Fruit fly (Drosophila melanogaster) whole organism, prepupa: ENCODE measurements around the gene CG42833.

Experiments used
- CG16779 ChIP-seq: fragments of 200-800 bp; sonication (Bioruptor generic); optimal IDR thresholded peaks from 3 replicates; lab custom pipeline; 2017; ENCODE audit warnings: missing biosample characterization, mild to moderate bottlenecking, missing genetic modification characterization
- CG34406 ChIP-seq: fragments of 200-800 bp; sonication (Bioruptor generic); optimal IDR thresholded peaks from 3 replicates; lab custom pipeline; 2016; ENCODE audit warnings: missing biosample characterization, missing genetic modification characterization
- CG6792 ChIP-seq: fragments of 200-800 bp; sonication (Bioruptor generic); optimal IDR thresholded peaks from 3 replicates; lab custom pipeline; 2016; ENCODE audit warnings: missing biosample characterization, missing genetic modification characterization
- CG8119 ChIP-seq: fragments of 200-800 bp; sonication (Bioruptor generic); IDR thresholded peaks from 3 replicates; pipeline ENCODE4 v1.3.6; 2022; ENCODE audit warnings: missing biosample characterization, missing genetic modification characterization
- Ets96B ChIP-seq: fragments of 200-800 bp; optimal IDR thresholded peaks from 2 replicates; lab custom pipeline; 2019; ENCODE audit warnings: missing biosample characterization, mild to moderate bottlenecking, missing genetic modification characterization, moderate library complexity
- Sox102F ChIP-seq: fragments of 200-800 bp; sonication (Bioruptor generic); optimal IDR thresholded peaks from 2 replicates; lab custom pipeline; 2016; ENCODE audit warnings: missing biosample characterization, mild to moderate bottlenecking, missing genetic modification characterization
- eg ChIP-seq: fragments of 200-800 bp; sonication (Bioruptor generic); IDR thresholded peaks from 3 replicates; pipeline ENCODE4 v1.3.6; 2022; ENCODE audit warnings: missing biosample characterization, missing genetic modification characterization
- lz ChIP-seq: fragments of 200-800 bp; sonication (Bioruptor generic); optimal IDR thresholded peaks from 3 replicates; lab custom pipeline; 2016; ENCODE audit warnings: missing biosample characterization, missing genetic modification characterization
- salr ChIP-seq, 2 experiments: fragments of 200-800 bp; sonication (Bioruptor generic); optimal IDR thresholded peaks; 3 replicates each; lab custom pipeline; 2016 to 2018; ENCODE audit warnings: missing biosample characterization in 2 of 2, missing genetic modification characterization in 2 of 2, mild to moderate bottlenecking in 1 of 2
- spab ChIP-seq: fragments of 200-800 bp; sonication (Bioruptor generic); optimal IDR thresholded peaks from 2 replicates; lab custom pipeline; 2017; ENCODE audit warnings: missing biosample characterization, mild to moderate bottlenecking, missing genetic modification characterization, missing genetic modification reagents
- svp ChIP-seq: fragments of 200-800 bp; sonication (Bioruptor generic); peaks from one replicate; lab custom pipeline; 2016; ENCODE audit warnings: missing biosample characterization, missing genetic modification characterization
- topi ChIP-seq: fragments of 200-800 bp; sonication (Bioruptor generic); optimal IDR thresholded peaks from 3 replicates; lab custom pipeline; 2016; ENCODE audit warnings: missing biosample characterization, missing genetic modification characterization

DNA sequence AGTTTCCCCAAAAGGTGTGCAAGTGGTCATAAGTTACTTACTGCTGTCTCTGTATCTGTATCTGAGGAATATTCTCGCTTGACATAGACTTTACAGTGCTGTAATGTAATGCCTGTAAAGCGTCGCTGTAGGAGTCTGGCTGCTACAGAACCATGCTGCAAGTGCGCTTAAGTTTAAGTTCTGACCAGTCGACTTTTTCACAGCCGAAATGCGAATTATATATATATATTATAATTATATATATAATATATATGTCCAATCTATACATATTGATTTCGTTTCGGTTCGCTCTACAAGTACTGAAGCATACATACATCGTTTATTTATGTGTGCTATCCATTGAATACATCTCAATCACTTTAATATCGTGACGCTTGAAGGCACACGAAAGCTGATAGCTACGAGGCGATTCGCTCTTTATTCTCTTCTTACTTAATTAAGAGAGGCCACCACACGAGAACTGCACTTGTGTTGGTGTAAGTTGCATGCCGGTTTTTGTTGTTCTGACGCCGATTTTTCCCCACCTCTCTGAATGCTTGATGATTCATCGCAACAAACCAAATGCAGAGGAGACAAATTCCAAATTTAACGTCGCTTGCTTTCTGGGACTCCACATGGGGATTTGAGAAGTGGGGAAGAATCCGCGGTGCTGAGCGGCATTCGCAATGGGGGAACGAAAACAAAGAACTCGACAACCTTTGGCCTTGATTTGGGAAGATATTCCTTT, 13.4 kb upstream of the CG42833 start:
- peak; percentile 30 for TF ChIP-seq Sox102F
- TF ChIP-seq CG34406 (GFP tag; lab: Kevin White, UChicago), result peak; percentile 33
- no peak for TF ChIP-seq topi
- peak; percentile 79 for TF ChIP-seq svp (GFP tag; lab: Kevin White, UChicago)
- no peak for TF ChIP-seq Ets96B (tag; lab: Kevin White, UChicago)
- no peak for TF ChIP-seq CG6792 (GFP tag; lab: Kevin White, UChicago)
- no peak for TF ChIP-seq lz (GFP tag; lab: Kevin White, UChicago)
- no peak for TF ChIP-seq CG8119
- TF ChIP-seq CG16779 (tag; lab: Kevin White, UChicago), result peak; percentile 17
- TF ChIP-seq eg (GFP tag; lab: Robert Waterston, UW), result 0 out of 3 replicates have a peak, but pooled peaks have one; percentile 8
- no peak for TF ChIP-seq spab
- TF ChIP-seq salr (GFP tag; optimal IDR thresholded peaks at IDR 0.05; lab: Kevin White, UChicago), result no peak
